Fruit fly (Drosophila melanogaster) whole organism, embryonic: ENCODE data around the gene CG10874.

Experiments
- Antp ChIP-seq: fragments of 200-800 bp; sonication (Bioruptor generic); optimal IDR thresholded peaks from 3 replicates; lab custom pipeline; 2016; ENCODE audit warnings: missing biosample characterization, missing genetic modification characterization
- Asciz ChIP-seq: fragments of 200-800 bp; sonication (Bioruptor generic); optimal IDR thresholded peaks from 2 replicates; lab custom pipeline; 2017; ENCODE audit warnings: missing biosample characterization, mild to moderate bottlenecking, missing genetic modification characterization, missing genetic modification reagents
- CG10209 ChIP-seq: fragments of 200-800 bp; sonication (Bioruptor generic); optimal IDR thresholded peaks from 3 replicates; lab custom pipeline; 2017; ENCODE audit warnings: missing biosample characterization, mild to moderate bottlenecking, missing genetic modification characterization, missing genetic modification reagents
- CG10274 ChIP-seq: fragments of 200-800 bp; sonication (Bioruptor generic); optimal IDR thresholded peaks from 3 replicates; lab custom pipeline; 2017; ENCODE audit warnings: missing biosample characterization, mild to moderate bottlenecking, missing genetic modification characterization
- CG10979 ChIP-seq: fragments of 200-800 bp; sonication (Bioruptor generic); optimal IDR thresholded peaks from 2 replicates; lab custom pipeline; 2018; ENCODE audit warnings: missing biosample characterization, mild to moderate bottlenecking, missing genetic modification characterization, moderate library complexity
- CG12071 ChIP-seq: fragments of 200-800 bp; sonication (Bioruptor generic); optimal IDR thresholded peaks from 3 replicates; lab custom pipeline; 2018; ENCODE audit warnings: missing biosample characterization, mild to moderate bottlenecking, missing genetic modification characterization
- CG12391 ChIP-seq: fragments of 200-800 bp; sonication (Bioruptor generic); optimal IDR thresholded peaks from 3 replicates; lab custom pipeline; 2018; ENCODE audit warnings: missing biosample characterization, mild to moderate bottlenecking, missing genetic modification characterization, moderate library complexity
- CG14050 ChIP-seq: fragments of 200-800 bp; sonication (Bioruptor generic); IDR thresholded peaks from 3 replicates; pipeline ENCODE4 v1.3.6; 2022; ENCODE audit warnings: missing biosample characterization, missing genetic modification characterization
- CG15011 ChIP-seq: fragments of 200-800 bp; sonication (Bioruptor generic); optimal IDR thresholded peaks from 3 replicates; lab custom pipeline; 2018; ENCODE audit warnings: missing biosample characterization, mild to moderate bottlenecking, missing genetic modification characterization
- CG16813 ChIP-seq: fragments of 200-800 bp; sonication (Bioruptor generic); IDR thresholded peaks from 3 replicates; pipeline ENCODE4 v1.3.6; 2022; ENCODE audit warnings: missing biosample characterization, missing genetic modification characterization; ENCODE audit not compliant: partially characterized antibody
- CG17328 ChIP-seq: fragments of 200-800 bp; sonication (Bioruptor generic); IDR thresholded peaks from 2 replicates; pipeline ENCODE4 v1.3.6; 2022; ENCODE audit warnings: missing biosample characterization, missing genetic modification characterization
- CG17568 ChIP-seq: fragments of 200-800 bp; sonication (Bioruptor generic); optimal IDR thresholded peaks from 2 replicates; lab custom pipeline; 2018; ENCODE audit warnings: missing biosample characterization, mild to moderate bottlenecking, missing genetic modification characterization, moderate library complexity
- CG6175 ChIP-seq: fragments of 200-800 bp; sonication (Bioruptor generic); IDR thresholded peaks from 3 replicates; pipeline ENCODE4 v1.3.6; 2022; ENCODE audit warnings: missing biosample characterization, missing genetic modification characterization
- CG6813 ChIP-seq: fragments of 200-800 bp; sonication (Bioruptor generic); optimal IDR thresholded peaks from 2 replicates; lab custom pipeline; 2017; ENCODE audit warnings: missing biosample characterization, missing genetic modification characterization, mild to moderate bottlenecking, moderate library complexity, missing genetic modification reagents
- CG7271 ChIP-seq: fragments of 200-800 bp; sonication (Bioruptor generic); optimal IDR thresholded peaks from 2 replicates; lab custom pipeline; 2018; ENCODE audit warnings: missing biosample characterization, mild to moderate bottlenecking, missing genetic modification characterization, moderate library complexity
- CG8944 ChIP-seq: fragments of 200-800 bp; sonication (Bioruptor generic); optimal IDR thresholded peaks from 3 replicates; lab custom pipeline; 2016; ENCODE audit warnings: missing biosample characterization, missing genetic modification characterization
- Camta ChIP-seq: fragments of 200-800 bp; sonication (Bioruptor generic); optimal IDR thresholded peaks from 2 replicates; lab custom pipeline; 2016; ENCODE audit warnings: missing biosample characterization, missing genetic modification characterization
- CoRest ChIP-seq: fragments of 200-800 bp; sonication (Bioruptor generic); optimal IDR thresholded peaks from 3 replicates; lab custom pipeline; 2018; ENCODE audit warnings: missing biosample characterization, mild to moderate bottlenecking, missing genetic modification characterization, moderate library complexity
- Dad ChIP-seq: fragments of 200-800 bp; sonication (Bioruptor generic); optimal IDR thresholded peaks from 3 replicates; lab custom pipeline; 2016; ENCODE audit warnings: missing biosample characterization, missing genetic modification characterization
- Dip2 ChIP-seq: fragments of 200-800 bp; sonication (Bioruptor generic); IDR thresholded peaks from 2 replicates; pipeline ENCODE4 v1.3.6; 2022; ENCODE audit warnings: missing biosample characterization, missing genetic modification characterization
- ERR ChIP-seq: fragments of 200-800 bp; sonication (Bioruptor generic); optimal IDR thresholded peaks from 2 replicates; lab custom pipeline; 2016; ENCODE audit warnings: missing biosample characterization, missing genetic modification characterization
- Ets97D ChIP-seq: fragments of 200-800 bp; sonication (Bioruptor generic); optimal IDR thresholded peaks from 3 replicates; lab custom pipeline; 2016; ENCODE audit warnings: missing biosample characterization, missing genetic modification characterization
- Jarid2 ChIP-seq: fragments of 200-800 bp; sonication (Bioruptor generic); optimal IDR thresholded peaks from 3 replicates; lab custom pipeline; 2017; ENCODE audit warnings: mild to moderate bottlenecking, missing biosample characterization, missing genetic modification reagents, missing genetic modification characterization
- Lpt ChIP-seq: fragments of >200 bp; optimal IDR thresholded peaks from 2 replicates; lab custom pipeline; 2018; ENCODE audit warnings: missing biosample characterization, missing genetic modification characterization
- MESR4 ChIP-seq: fragments of 200-800 bp; sonication (Bioruptor generic); optimal IDR thresholded peaks from 2 replicates; lab custom pipeline; 2018; ENCODE audit warnings: missing biosample characterization, mild to moderate bottlenecking, missing genetic modification characterization, moderate library complexity
- Myb ChIP-seq: fragments of 200-800 bp; sonication (Bioruptor generic); optimal IDR thresholded peaks from 2 replicates; lab custom pipeline; 2016; ENCODE audit warnings: missing biosample characterization, missing genetic modification characterization
- Opbp ChIP-seq: fragments of 200-800 bp; sonication (Bioruptor generic); IDR thresholded peaks from 3 replicates; pipeline ENCODE4 v1.3.6; 2022; ENCODE audit warnings: missing biosample characterization, missing genetic modification characterization; ENCODE audit not compliant: partially characterized antibody
- Rx ChIP-seq: fragments of 200-800 bp; sonication (Bioruptor generic); IDR thresholded peaks from 2 replicates; pipeline ENCODE4 v1.3.6; 2022; ENCODE audit warnings: missing biosample characterization, missing genetic modification characterization
- Stat92E ChIP-seq, 3 experiments: fragments of >200 bp in 2 of 3; fragments of 200-800 bp in 1 of 3; sonication (Bioruptor generic) in 1 of 3; optimal IDR thresholded peaks; 2 replicates each; lab custom pipeline; 2017 to 2019; ENCODE audit warnings: missing biosample characterization in 3 of 3, missing genetic modification characterization in 3 of 3, mild to moderate bottlenecking in 1 of 3, moderate library complexity in 1 of 3
- Vsx1 ChIP-seq: fragments of 200-800 bp; sonication (Bioruptor generic); optimal IDR thresholded peaks from 2 replicates; lab custom pipeline; 2017; ENCODE audit warnings: missing biosample characterization, mild to moderate bottlenecking, missing genetic modification characterization, missing genetic modification reagents
- ase ChIP-seq: fragments of 200-800 bp; sonication (Bioruptor generic); IDR thresholded peaks from 3 replicates; pipeline ENCODE4 v1.3.6; 2022; ENCODE audit warnings: missing biosample characterization, missing genetic modification characterization
- bcd ChIP-seq: fragments of 200-800 bp; sonication (Bioruptor generic); optimal IDR thresholded peaks from 2 replicates; lab custom pipeline; 2017; ENCODE audit warnings: missing biosample characterization, mild to moderate bottlenecking, missing genetic modification characterization
- cwo ChIP-seq: fragments of 200-800 bp; sonication (Bioruptor generic); optimal IDR thresholded peaks from 3 replicates; lab custom pipeline; 2017; ENCODE audit warnings: missing biosample characterization, missing genetic modification characterization, mild to moderate bottlenecking, moderate library complexity, missing genetic modification reagents
- dmrt99B ChIP-seq: fragments of 200-800 bp; sonication (Bioruptor generic); optimal IDR thresholded peaks from 2 replicates; lab custom pipeline; 2018; ENCODE audit warnings: missing biosample characterization, mild to moderate bottlenecking, missing genetic modification characterization, moderate library complexity
- fd102C ChIP-seq: fragments of 200-800 bp; sonication (Bioruptor generic); optimal IDR thresholded peaks from 2 replicates; lab custom pipeline; 2018; ENCODE audit warnings: missing biosample characterization, mild to moderate bottlenecking, missing genetic modification characterization, moderate library complexity
- gce ChIP-seq: fragments of 200-800 bp; sonication (Bioruptor generic); IDR thresholded peaks from 3 replicates; pipeline ENCODE4 v1.3.6; 2022; ENCODE audit warnings: missing biosample characterization, missing genetic modification characterization
- gcm2 ChIP-seq: fragments of 200-800 bp; sonication (Bioruptor generic); optimal IDR thresholded peaks from 2 replicates; lab custom pipeline; 2016; ENCODE audit warnings: missing biosample characterization, missing genetic modification characterization
- gro ChIP-seq: fragments of 200-800 bp; sonication (Bioruptor generic); optimal IDR thresholded peaks from 2 replicates; lab custom pipeline; 2016; ENCODE audit warnings: missing biosample characterization, missing genetic modification characterization
- h ChIP-seq: fragments of >200 bp; optimal IDR thresholded peaks from 2 replicates; lab custom pipeline; 2017
- klu ChIP-seq: fragments of 200-800 bp; sonication (Bioruptor generic); IDR thresholded peaks from 2 replicates; pipeline ENCODE4 v1.3.6; 2022; ENCODE audit warnings: missing biosample characterization, missing genetic modification characterization
- mam ChIP-seq: fragments of 200-800 bp; sonication (Bioruptor generic); optimal IDR thresholded peaks from 3 replicates; lab custom pipeline; 2016; ENCODE audit warnings: missing biosample characterization, missing genetic modification characterization
- nerfin-2 ChIP-seq: fragments of 200-800 bp; sonication (Bioruptor generic); IDR thresholded peaks from 2 replicates; pipeline ENCODE4 v1.3.6; 2022; ENCODE audit warnings: missing biosample characterization, missing genetic modification characterization; ENCODE audit not compliant: partially characterized antibody
- odd ChIP-seq: fragments of 200-800 bp; sonication (Bioruptor generic); optimal IDR thresholded peaks from 2 replicates; lab custom pipeline; 2017; ENCODE audit warnings: missing biosample characterization, mild to moderate bottlenecking, missing genetic modification characterization
- peb ChIP-seq: fragments of 200-800 bp; sonication (Bioruptor generic); IDR thresholded peaks from 2 replicates; pipeline ENCODE4 v1.3.6; 2022; ENCODE audit warnings: missing biosample characterization, missing genetic modification characterization
- psq ChIP-seq: fragments of 200-800 bp; sonication (Bioruptor generic); optimal IDR thresholded peaks from 2 replicates; lab custom pipeline; 2017; ENCODE audit warnings: missing biosample characterization, missing genetic modification characterization
- pum ChIP-seq: fragments of 200-800 bp; sonication (Bioruptor generic); optimal IDR thresholded peaks from 2 replicates; lab custom pipeline; 2016; ENCODE audit warnings: missing biosample characterization, missing genetic modification characterization
- shn ChIP-seq: fragments of 200-800 bp; sonication (Bioruptor generic); optimal IDR thresholded peaks from 3 replicates; lab custom pipeline; 2016; ENCODE audit warnings: missing biosample characterization, missing genetic modification characterization
- tx ChIP-seq: fragments of 200-800 bp; sonication (Bioruptor generic); optimal IDR thresholded peaks from 2 replicates; lab custom pipeline; 2016; ENCODE audit warnings: missing biosample characterization, missing genetic modification characterization
- wek ChIP-seq: fragments of 200-800 bp; sonication (Bioruptor generic); optimal IDR thresholded peaks from 3 replicates; lab custom pipeline; 2018; ENCODE audit warnings: missing biosample characterization, mild to moderate bottlenecking, missing genetic modification characterization, moderate library complexity
- zf30C ChIP-seq: fragments of 200-800 bp; sonication (Bioruptor generic); optimal IDR thresholded peaks from 3 replicates; lab custom pipeline; 2018; ENCODE audit warnings: missing biosample characterization, mild to moderate bottlenecking, missing genetic modification characterization

CG10874 gene

DNA sequence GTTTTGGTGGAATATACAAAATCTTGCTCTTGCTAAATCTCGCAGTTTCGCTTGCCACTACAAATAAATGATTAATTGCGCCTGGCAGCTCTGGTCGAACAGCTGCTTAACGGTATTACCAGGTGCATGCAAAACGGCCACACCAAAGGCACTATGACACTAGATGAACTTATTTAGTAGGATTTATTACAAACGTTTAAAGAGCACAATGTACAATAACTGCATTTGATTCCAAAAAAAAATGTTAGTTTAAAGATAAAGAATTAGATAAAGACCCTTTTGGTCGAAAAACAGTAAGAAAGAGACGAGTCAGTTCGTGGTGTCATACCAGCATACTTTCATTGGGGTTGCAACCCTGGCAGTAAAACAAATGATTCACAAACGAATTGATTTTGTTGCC, 45.0 kb downstream of the CG10874 start, which contains the start of the genes CG11723 and Tbcd (continued):
- peak; percentile 71 for TF ChIP-seq ERR (GFP tag; lab: Kevin White, UChicago)
- no peak for TF ChIP-seq h (lab: Kevin White, UChicago)
- peak; percentile 92 for TF ChIP-seq CG12391 (tag; lab: Kevin White, UChicago)
- peak; percentile 73 for TF ChIP-seq gcm2 (GFP tag; lab: Kevin White, UChicago)
- TF ChIP-seq bcd (GFP tag; lab: Kevin White, UChicago), result peak; percentile 86
- peak; percentile 94 for TF ChIP-seq CG17328 (GFP tag; lab: Robert Waterston, UW)
- peak; percentile 76; the same call in 2 of the 3 replicates for TF ChIP-seq CG6175 (GFP tag; lab: Robert Waterston, UW)
- TF ChIP-seq CG12071 (GFP tag; lab: Kevin White, UChicago), result no peak
- peak; percentile 56 for TF ChIP-seq MESR4
- TF ChIP-seq Antp (GFP tag; lab: Kevin White, UChicago), result peak; percentile 86
- peak; percentile 79 for TF ChIP-seq Myb (GFP tag; lab: Kevin White, UChicago)
- peak; percentile 79 for TF ChIP-seq Dad (GFP tag; lab: Kevin White, UChicago)
- no peak; the same call in 2 of the 3 replicates for TF ChIP-seq Opbp (GFP tag; lab: Robert Waterston, UW)
- TF ChIP-seq CG17568 (GFP tag; lab: Kevin White, UChicago), result no peak
- peak; percentile 90 for TF ChIP-seq peb
- no peak for TF ChIP-seq CG6813 (GFP tag; lab: Kevin White, UChicago)
- TF ChIP-seq Jarid2 (GFP tag; lab: Kevin White, UChicago), result no peak
- TF ChIP-seq CoRest (tag; lab: Kevin White, UChicago), result peak; percentile 92
- TF ChIP-seq Asciz (GFP tag; lab: Kevin White, UChicago), result no peak
- TF ChIP-seq CG16813 (GFP tag; lab: Robert Waterston, UW), result peak; percentile 17; the same call in 1 of the 3 replicates
- TF ChIP-seq shn (GFP tag; lab: Kevin White, UChicago), result peak; percentile 87
- peak; percentile 66 for TF ChIP-seq CG15011 (GFP tag; lab: Kevin White, UChicago)
- peak; percentile 86 for TF ChIP-seq Rx
- no peak for TF ChIP-seq cwo (GFP tag; lab: Kevin White, UChicago)
- TF ChIP-seq gce, result peak; percentile 91
- peak; percentile 87 for TF ChIP-seq ase (GFP tag; lab: Robert Waterston, UW)
- peak; percentile 60 for TF ChIP-seq psq
- TF ChIP-seq Camta (GFP tag; lab: Kevin White, UChicago), result peak; percentile 77
- peak; percentile 90 for TF ChIP-seq CG14050 (GFP tag; lab: Robert Waterston, UW)
- TF ChIP-seq gro, result peak; percentile 79
- no peak for TF ChIP-seq zf30C (GFP tag; lab: Kevin White, UChicago)
- TF ChIP-seq pum, result peak; percentile 88
- peak; percentile 92 for TF ChIP-seq mam (GFP tag; lab: Kevin White, UChicago)
- peak; percentile 29 for TF ChIP-seq fd102C (GFP tag; lab: Kevin White, UChicago)
- peak; percentile 56 for TF ChIP-seq CG7271
- no peak for TF ChIP-seq dmrt99B (tag; lab: Kevin White, UChicago)
- peak; percentile 64 for TF ChIP-seq wek (GFP tag; lab: Kevin White, UChicago)
- no peak for TF ChIP-seq CG10209 (GFP tag; lab: Kevin White, UChicago)
- no peak for TF ChIP-seq odd (GFP tag; lab: Kevin White, UChicago)
- peak; percentile 82 for TF ChIP-seq CG10979 (tag; lab: Kevin White, UChicago)
- peak in 1 of 3 experiments; percentile 56 for TF ChIP-seq Stat92E (GFP tag; optimal IDR thresholded peaks at IDR 0.05; lab: Kevin White, UChicago)
- TF ChIP-seq Dip2 (GFP tag; lab: Robert Waterston, UW), result peak; percentile 42; the same call in 1 of the 2 replicates
- peak; percentile 88 for TF ChIP-seq CG8944 (GFP tag; lab: Kevin White, UChicago)
- TF ChIP-seq klu (GFP tag; lab: Robert Waterston, UW), result peak; percentile 77
- TF ChIP-seq tx, result peak; percentile 89
- TF ChIP-seq Vsx1 (GFP tag; lab: Kevin White, UChicago), result no peak
- TF ChIP-seq Lpt, result no peak
- 0 out of 2 replicates have a peak, but pooled peaks have one; percentile 13 for TF ChIP-seq nerfin-2 (GFP tag; lab: Robert Waterston, UW)
- peak; percentile 75 for TF ChIP-seq Ets97D
- peak; percentile 30 for TF ChIP-seq CG10274 (GFP tag; lab: Kevin White, UChicago)
